Fruit fly (Drosophila melanogaster) whole organism, adult: ENCODE measurements around the gene Lsm12a.

ENCODE experiments used
- CG14711 ChIP-seq: fragments of 200-800 bp; sonication (Bioruptor generic); optimal IDR thresholded peaks from 2 replicates; lab custom pipeline; 2018; ENCODE audit warnings: missing biosample characterization, mild to moderate bottlenecking, missing genetic modification characterization, moderate library complexity
- CG33017 ChIP-seq: fragments of 200-800 bp; sonication (Bioruptor generic); optimal IDR thresholded peaks from 2 replicates; lab custom pipeline; 2018; ENCODE audit warnings: missing biosample characterization, mild to moderate bottlenecking, missing genetic modification characterization, moderate library complexity
- Clk ChIP-seq: fragments of 200-800 bp; sonication (Bioruptor generic); optimal IDR thresholded peaks from 2 replicates; lab custom pipeline; 2017; ENCODE audit warnings: missing biosample characterization, missing genetic modification characterization
- pad ChIP-seq: fragments of 200-800 bp; sonication (Bioruptor generic); optimal IDR thresholded peaks from 3 replicates; lab custom pipeline; 2017; ENCODE audit warnings: missing biosample characterization, missing genetic modification characterization, mild to moderate bottlenecking, moderate library complexity, missing genetic modification reagents

dm6 chrX:12007593-12007992 lies 10.8 kb upstream of the Lsm12a start:
- TF ChIP-seq pad (no peak), CG14711 (tag; lab: Kevin White, UChicago) (no peak), Clk (GFP tag; lab: Kevin White, UChicago) (no peak), CG33017 (tag; lab: Kevin White, UChicago) (no peak)
